Fruit fly (Drosophila melanogaster) ovary, adult (tissue): ENCODE data around the gene Mat89Ba.

Source experiments
- CG17801 ChIP-seq: fragments of 200-800 bp; optimal IDR thresholded peaks from 2 replicates; lab custom pipeline; 2019; ENCODE audit warnings: missing biosample characterization, mild to moderate bottlenecking, missing genetic modification characterization, moderate library complexity; ENCODE audit not compliant: partially characterized antibody

Mat89Ba gene

DNA sequence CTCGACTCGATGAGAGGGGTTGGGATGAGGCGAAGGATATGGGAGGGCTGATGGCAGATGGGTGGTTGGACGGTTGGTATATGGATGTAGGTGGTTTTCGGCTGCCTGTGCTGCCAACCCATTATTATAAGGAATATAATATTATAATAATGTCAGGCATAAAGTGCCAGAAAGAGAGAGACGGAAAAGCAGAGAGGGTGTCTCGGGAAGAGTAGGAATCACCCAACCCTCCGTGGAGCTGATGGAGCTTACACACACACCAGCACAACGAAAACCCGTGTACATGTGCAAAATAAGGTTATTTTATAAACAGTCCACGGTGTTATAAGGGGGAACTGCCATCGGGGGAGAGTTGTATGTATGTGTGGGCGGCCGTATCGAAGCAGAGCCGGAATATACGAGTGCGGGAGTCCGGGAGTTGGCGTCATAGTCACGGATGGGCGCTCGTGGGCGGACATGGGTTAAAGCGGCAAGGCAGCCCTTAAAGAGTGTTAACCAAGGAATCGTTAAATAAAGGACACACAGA lies 23.7 kb downstream of the Mat89Ba start:
- TF ChIP-seq CG17801 (GFP tag; lab: Kevin White, UChicago): no peak

- no peak for TF ChIP-seq CG17801 (GFP tag; lab: Kevin White, UChicago)
Measured at dm6 chr3R:16247609-16248499, 24.4 kb downstream of the Mat89Ba start.

DNA sequence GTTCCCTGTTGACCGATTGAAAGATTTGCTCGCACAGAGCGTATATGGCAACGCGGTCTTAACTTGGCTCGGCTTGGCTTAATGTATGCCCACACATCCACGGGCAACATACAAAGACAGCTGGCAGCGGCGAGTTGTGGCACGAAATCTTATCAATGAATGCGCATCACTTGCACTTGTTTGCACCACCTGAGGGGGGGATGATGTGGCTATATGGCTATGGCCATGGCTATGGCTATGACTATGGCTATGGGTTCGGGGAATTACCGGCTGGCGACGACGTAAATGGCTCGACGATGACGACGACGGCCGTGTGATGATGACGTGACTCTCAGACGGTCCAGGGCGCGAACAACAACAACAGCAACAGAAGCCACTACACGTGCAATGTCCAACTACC lies 25.2 kb downstream of the Mat89Ba start:
- no peak for TF ChIP-seq CG17801 (GFP tag; lab: Kevin White, UChicago)

DNA sequence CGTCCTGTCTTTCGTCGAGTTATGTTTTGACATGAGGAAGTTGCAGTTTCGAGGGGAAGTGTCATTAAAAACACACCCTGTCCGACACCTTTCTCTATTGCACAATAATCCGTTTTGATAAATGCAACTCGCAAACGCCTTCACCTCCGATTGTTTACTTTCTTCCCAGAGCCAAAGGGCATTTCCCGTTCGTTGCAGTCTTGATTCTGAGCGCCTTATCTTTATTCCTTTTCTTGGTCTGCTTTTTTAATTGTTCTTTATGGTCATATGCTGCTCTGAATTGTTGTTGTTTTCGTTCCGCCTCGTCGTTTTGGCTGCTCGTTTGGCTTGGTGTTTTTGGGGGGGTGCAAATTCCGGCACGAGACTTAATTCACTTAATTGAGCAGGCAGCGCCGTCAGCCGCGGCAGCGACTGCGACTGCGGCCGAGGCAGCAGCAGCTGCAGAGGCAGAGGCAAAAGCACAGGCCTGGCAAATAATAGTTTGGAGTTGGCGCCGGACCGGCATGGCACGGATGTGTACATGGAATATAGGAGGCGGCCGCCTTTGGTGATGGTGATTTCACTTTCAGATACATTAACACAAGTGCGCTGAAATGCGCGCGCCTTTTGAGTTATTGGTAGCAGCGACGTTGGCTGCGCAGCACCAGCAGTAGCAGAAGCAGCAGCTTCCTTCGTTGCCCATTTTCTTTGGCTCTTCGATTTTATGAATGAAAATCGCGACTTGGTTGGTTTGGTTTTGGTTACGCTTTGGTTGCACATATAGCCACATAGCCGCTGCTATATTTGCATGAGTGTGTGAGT lies 26.7 kb downstream of the Mat89Ba start:
- no peak for TF ChIP-seq CG17801 (GFP tag; lab: Kevin White, UChicago)

DNA sequence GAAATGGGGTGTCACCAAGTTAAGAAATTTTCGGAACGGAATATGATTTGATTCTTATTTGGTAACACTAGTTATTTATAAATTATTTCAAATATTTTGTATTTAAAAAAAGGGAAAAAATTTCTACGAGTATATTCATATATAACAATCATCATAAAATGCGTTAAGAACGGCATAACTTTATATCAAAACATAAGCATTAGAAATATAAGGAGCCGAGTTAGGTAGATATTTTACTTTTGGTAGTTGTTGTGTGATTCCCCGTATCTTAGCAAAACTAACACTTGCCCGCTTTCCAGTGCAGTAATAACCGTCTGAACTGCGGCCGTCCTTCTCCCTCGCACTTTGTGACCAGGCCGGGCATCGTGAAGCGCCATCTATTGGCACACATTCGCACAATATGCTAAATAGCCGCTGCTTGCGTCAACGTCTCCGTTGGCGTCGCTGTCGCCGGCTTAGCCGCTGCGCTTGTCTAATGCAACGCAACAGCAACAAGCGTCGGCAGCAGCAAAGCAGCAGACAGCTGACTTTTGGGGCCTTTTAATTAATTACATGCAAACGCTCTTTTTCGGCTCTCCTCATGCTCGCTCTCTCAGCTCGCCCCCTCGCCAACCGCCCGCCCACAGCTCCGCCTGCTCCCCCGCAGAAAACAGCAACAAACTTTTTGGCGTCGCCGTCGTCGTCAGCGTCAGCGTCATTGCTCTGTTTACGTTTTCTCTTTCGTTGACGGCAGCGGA lies 27.8 kb downstream of the Mat89Ba start:
- TF ChIP-seq CG17801 (GFP tag; lab: Kevin White, UChicago): no peak

DNA sequence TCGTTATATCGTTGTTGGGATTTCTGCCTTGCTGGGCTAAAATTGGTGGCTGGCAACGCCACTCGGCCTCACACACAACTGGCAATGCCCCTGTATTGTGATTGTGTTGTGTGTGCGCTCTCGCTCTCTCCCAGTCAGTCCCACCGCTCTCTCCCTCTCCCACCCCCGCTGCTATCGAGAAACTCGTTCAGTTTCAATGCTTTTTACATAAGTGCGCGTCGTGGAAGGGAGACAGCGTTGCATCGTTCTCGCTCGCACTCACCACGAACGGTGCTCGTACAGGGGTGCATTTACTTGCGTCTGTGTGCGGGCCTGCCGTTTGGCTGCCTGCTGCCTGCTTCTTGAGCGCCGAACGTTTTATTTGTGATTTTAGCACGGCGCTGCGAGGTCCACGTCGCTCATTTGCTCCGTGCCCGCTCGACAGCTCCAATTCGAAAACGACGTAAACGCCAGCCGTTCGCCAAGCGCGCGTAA lies 29.7 kb downstream of the Mat89Ba start:
- TF ChIP-seq CG17801 (GFP tag; lab: Kevin White, UChicago): peak; percentile 86

dm6 chr3R:16241822-16242221 lies 30.4 kb downstream of the Mat89Ba start:
- no peak for TF ChIP-seq CG17801 (GFP tag; lab: Kevin White, UChicago)

dm6 chr3R:16241102-16241779 lies 31.0 kb downstream of the Mat89Ba start:
- peak; percentile 16 for TF ChIP-seq CG17801 (GFP tag; lab: Kevin White, UChicago)

DNA sequence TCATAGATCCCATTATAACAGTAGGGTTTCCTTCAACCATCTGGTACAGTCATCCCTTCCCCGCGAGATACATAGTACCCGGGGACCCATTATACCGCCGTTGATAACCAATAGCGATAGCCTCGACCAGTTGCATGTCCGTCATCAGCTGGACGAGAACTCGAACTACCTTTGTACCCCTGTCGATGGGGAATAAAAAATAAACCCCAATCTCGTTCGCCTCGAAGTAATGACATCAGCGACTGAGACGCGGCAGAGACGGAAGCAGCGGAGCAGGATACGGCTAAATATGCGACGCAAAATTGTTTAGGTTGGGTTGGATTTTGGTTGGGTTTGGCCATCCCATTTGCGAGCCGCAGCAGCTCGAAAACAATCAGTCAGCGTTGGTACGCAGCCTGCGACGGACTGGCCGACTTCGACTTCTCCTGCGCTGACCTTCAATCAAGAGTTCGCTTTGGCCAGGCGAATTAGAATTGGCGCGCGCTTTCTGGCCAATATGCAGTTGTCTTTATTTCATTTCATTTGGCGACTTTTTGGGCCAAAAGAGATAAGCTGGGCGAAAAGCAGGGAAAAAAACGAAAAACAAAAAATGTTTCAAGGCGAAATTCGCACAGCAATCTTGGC lies 31.6 kb downstream of the Mat89Ba start:
- TF ChIP-seq CG17801 (GFP tag; lab: Kevin White, UChicago): no peak

DNA sequence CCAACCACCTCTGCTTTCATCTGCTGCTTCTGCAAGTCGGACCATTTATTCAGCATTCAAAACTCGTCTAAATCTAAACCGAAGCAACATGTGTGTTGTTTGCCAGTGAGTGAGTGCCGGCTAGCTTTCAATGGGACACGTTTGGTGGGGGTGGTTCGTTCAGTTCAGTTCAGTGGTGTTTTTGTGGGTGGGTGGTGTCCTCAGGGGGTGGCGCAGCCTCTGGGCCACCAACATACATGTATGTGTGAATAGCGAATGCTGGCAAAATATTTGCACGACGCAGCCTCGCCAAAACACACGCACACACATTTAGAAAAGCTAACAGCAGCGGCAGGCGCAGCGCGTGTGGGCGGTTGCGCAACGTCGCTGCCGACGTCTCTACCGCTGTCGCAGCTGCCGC lies 32.9 kb downstream of the Mat89Ba start:
- TF ChIP-seq CG17801 (GFP tag; lab: Kevin White, UChicago): no peak

- no peak for TF ChIP-seq CG17801 (GFP tag; lab: Kevin White, UChicago)
Measured at dm6 chr3R:16238016-16238710, 34.1 kb downstream of the Mat89Ba start.

dm6 chr3R:16236713-16237641 lies 35.2 kb downstream of the Mat89Ba start:
- TF ChIP-seq CG17801 (GFP tag; lab: Kevin White, UChicago): peak; percentile 98
